Fruit fly (Drosophila melanogaster): ENCODE data around the gene CG17803.

CG17803 gene

DNA sequence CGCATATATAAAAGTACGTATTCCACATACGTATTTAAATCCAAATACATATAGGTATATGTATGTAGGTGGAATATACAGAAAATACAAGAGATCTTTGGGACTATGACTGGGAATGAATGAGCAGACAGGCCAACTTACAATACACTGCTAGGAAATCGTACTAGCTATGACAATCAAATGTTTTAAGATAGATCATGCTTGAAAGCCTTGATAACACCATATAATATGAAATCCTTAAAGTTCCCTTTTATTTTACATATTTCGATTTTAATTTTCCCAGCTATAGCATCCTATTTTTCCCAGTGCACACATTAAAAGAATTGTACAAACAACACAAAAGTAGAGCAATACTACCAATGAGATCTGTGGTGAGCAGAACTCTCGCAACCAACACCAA, 19.9 kb downstream of the CG17803 start (continued):
- TF ChIP-seq Sox14 (GFP tag; optimal IDR thresholded peaks at IDR 0.05), result peak; percentile 10
- TF ChIP-seq Sox102F (GFP tag; optimal IDR thresholded peaks at IDR 0.05), result no peak
- TF ChIP-seq fd85E (GFP tag; optimal IDR thresholded peaks at IDR 0.05), result no peak
- TF ChIP-seq fd59A (GFP tag; optimal IDR thresholded peaks at IDR 0.05), result no peak
- TF ChIP-seq eg (GFP tag; IDR thresholded peaks at IDR 0.05), result peak; percentile 90
- no peak for TF ChIP-seq CG6808 (GFP tag; optimal IDR thresholded peaks at IDR 0.05)
- TF ChIP-seq OdsH (GFP tag; optimal IDR thresholded peaks at IDR 0.05), result peak; percentile 32
- no peak for TF ChIP-seq CG6854 (GFP tag; optimal IDR thresholded peaks at IDR 0.05)
- TF ChIP-seq ss (GFP tag; optimal IDR thresholded peaks at IDR 0.05), result peak in 1 of 2 experiments; percentile 23
- TF ChIP-seq Blimp-1 (GFP tag; optimal IDR thresholded peaks at IDR 0.05), result no peak
- TF ChIP-seq CG10631 (GFP tag; optimal IDR thresholded peaks at IDR 0.05), result peak; percentile 56

DNA sequence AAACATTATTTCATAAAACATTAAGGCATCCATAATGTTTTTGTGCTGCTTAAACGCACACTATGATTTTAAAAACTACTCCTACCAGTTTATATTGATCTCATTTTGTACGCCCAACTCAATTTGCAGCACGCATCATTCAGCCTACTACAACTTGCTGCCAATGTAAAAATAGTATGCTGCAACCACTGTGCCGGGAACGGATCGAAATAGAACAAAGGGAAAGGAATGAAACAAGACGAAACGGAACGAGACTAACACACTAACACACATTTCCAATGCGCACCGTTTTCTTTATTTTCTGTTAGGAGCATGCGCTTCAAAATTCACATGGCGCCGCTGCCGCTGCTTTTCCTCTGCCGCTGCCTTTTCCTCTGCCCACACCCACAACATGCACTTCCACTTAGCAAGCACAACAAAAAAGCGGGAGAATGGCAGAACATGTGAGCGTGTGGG, 24.3 kb downstream of the CG17803 start:
- no peak for TF ChIP-seq CG8119 (GFP tag; IDR thresholded peaks at IDR 0.05)
- TF ChIP-seq CG32006 (GFP tag; optimal IDR thresholded peaks at IDR 0.05), result peak; percentile 29
- TF ChIP-seq cyc (GFP tag; optimal IDR thresholded peaks at IDR 0.05), result no peak
- TF ChIP-seq CG6163 (GFP tag; IDR thresholded peaks at IDR 0.05), result 0 out of 3 replicates have a peak, but pooled peaks have one; percentile 32
- peak; percentile 57 for TF ChIP-seq Eip78C (GFP tag)
- TF ChIP-seq CG10631 (GFP tag; optimal IDR thresholded peaks at IDR 0.05), result peak; percentile 2
- TF ChIP-seq Hr4 (GFP tag; optimal IDR thresholded peaks at IDR 0.05), result peak; percentile 24
- TF ChIP-seq eg (GFP tag; IDR thresholded peaks at IDR 0.05), result no peak
- TF ChIP-seq Eip75B (GFP tag; optimal IDR thresholded peaks at IDR 0.05), result no peak
- TF ChIP-seq svp (GFP tag), result peak; percentile 41

DNA sequence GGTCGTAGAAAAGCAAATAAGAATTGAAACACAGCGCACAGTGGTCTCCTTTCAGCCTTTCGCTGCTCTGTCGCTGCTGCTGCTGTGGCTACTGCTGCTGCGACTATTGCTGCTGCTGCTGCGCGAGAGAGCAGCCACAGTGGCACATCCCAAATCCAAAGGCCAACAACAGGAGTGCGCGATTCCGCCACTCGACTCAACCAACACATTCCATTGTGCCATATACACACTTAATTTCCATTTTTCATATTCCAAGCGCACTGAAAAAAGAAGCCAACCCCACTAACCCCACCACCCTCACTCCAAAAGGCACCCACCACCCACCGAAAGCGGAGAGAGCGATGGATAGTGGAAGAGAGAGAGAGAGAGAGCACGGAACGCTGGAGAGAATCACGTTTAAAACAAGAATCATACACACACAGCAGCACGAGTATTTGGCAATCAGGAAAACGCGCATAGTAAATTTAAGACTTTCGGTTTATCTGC, 25.2 kb downstream of the CG17803 start:
- TF ChIP-seq fkh (GFP tag; optimal IDR thresholded peaks at IDR 0.05) (no peak), CG6163 (GFP tag; IDR thresholded peaks at IDR 0.05) (0 out of 3 replicates have a peak, but pooled peaks have one; percentile 25)

DNA sequence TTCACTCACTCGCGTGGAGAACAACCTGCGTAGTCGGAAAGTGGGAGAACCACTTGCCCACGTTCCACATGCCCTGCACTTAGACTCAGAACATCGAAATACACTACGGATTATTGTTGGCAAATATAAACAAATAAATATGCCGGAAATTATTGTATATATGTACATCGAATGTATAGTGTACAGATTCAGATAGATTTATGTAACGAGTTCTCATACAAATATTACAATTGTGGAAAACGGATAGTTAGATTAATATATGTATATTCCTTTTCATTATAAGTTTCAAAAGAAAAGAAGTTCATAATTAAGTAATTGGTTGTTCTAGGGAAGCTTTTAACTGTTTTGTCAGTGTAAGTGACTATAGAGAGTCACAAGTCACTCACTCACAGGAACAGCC, 26.8 kb downstream of the CG17803 start:
- TF ChIP-seq spab (GFP tag; optimal IDR thresholded peaks at IDR 0.05) (no peak), Eip93F (GFP tag; optimal IDR thresholded peaks at IDR 0.05) (no peak), acj6 (GFP tag; optimal IDR thresholded peaks at IDR 0.05) (peak; percentile 4), CG3919 (GFP tag; optimal IDR thresholded peaks at IDR 0.05) (peak; percentile 32), OdsH (GFP tag; optimal IDR thresholded peaks at IDR 0.05) (peak; percentile 9), CG6276 (GFP tag; optimal IDR thresholded peaks at IDR 0.05) (no peak), CG3032 (tag; optimal IDR thresholded peaks at IDR 0.05) (no peak), CG9139 (GFP tag; optimal IDR thresholded peaks at IDR 0.05) (no peak), CG8119 (GFP tag; IDR thresholded peaks at IDR 0.05) (no peak; the same call in 2 of the 3 replicates), CG10631 (GFP tag; optimal IDR thresholded peaks at IDR 0.05) (peak; percentile 27), fd85E (GFP tag; optimal IDR thresholded peaks at IDR 0.05) (no peak), Smox (GFP tag; optimal IDR thresholded peaks at IDR 0.05) (no peak), Eip78C (GFP tag) (peak; percentile 38), Hr38 (GFP tag; optimal IDR thresholded peaks at IDR 0.05) (no peak), achi (GFP tag; optimal IDR thresholded peaks at IDR 0.05) (peak; percentile 14), CG16779 (tag; optimal IDR thresholded peaks at IDR 0.05) (no peak), CG32006 (GFP tag; optimal IDR thresholded peaks at IDR 0.05) (peak; percentile 47), fd59A (GFP tag; optimal IDR thresholded peaks at IDR 0.05) (no peak), eg (GFP tag; IDR thresholded peaks at IDR 0.05) (no peak), CG4318 (GFP tag; optimal IDR thresholded peaks at IDR 0.05) (peak; percentile 4), Hr39 (GFP tag; optimal IDR thresholded peaks at IDR 0.05) (no peak), CG10669 (GFP tag; optimal IDR thresholded peaks at IDR 0.05) (peak; percentile 23), CG34406 (GFP tag; optimal IDR thresholded peaks at IDR 0.05) (no peak), CG15336 (GFP tag; IDR thresholded peaks at IDR 0.05) (peak; percentile 28; the same call in 1 of the 2 replicates), Ets96B (tag; optimal IDR thresholded peaks at IDR 0.05) (no peak), Eip75B (GFP tag; optimal IDR thresholded peaks at IDR 0.05) (peak; percentile 3)

Data from whole organism, prepupa.